Worm (Caenorhabditis elegans) whole organism, L3 larva: ENCODE measurements around the gene F32H5.3.
A peak's percentile ranks its signal among the peaks of the same experiment; 100 is the strongest.

ENCODE experiments used
- R02D3.7 ChIP-seq: fragments of 150-350 bp; optimal IDR thresholded peaks from 2 replicates; lab custom pipeline; 2014; ENCODE audit warnings: missing biosample characterization, missing genetic modification characterization
- ZK546.5 ChIP-seq: sonication (generic microtip); optimal IDR thresholded peaks from 2 replicates; lab custom pipeline; 2017; ENCODE audit warnings: missing biosample characterization, missing genetic modification characterization
- aly-2 ChIP-seq: fragments of 150-350 bp; optimal IDR thresholded peaks from 2 replicates; lab custom pipeline; 2014; ENCODE audit warnings: missing biosample characterization, missing genetic modification characterization
- ama-1 ChIP-seq: fragments of 150-350 bp; optimal IDR thresholded peaks from 2 replicates; lab custom pipeline; 2018
- ceh-16 ChIP-seq: sonication (generic microtip); optimal IDR thresholded peaks from 2 replicates; lab custom pipeline; 2017; ENCODE audit warnings: missing biosample characterization, missing genetic modification characterization
- ceh-28 ChIP-seq: fragments of 150-350 bp; optimal IDR thresholded peaks from 2 replicates; lab custom pipeline; 2014; ENCODE audit warnings: missing biosample characterization, missing genetic modification reagents, missing genetic modification characterization
- ceh-9 ChIP-seq: sonication (generic microtip); optimal IDR thresholded peaks from 2 replicates; lab custom pipeline; 2018; ENCODE audit warnings: missing biosample characterization, missing genetic modification characterization
- daf-12 ChIP-seq: fragments of 150-350 bp; optimal IDR thresholded peaks from 2 replicates; lab custom pipeline; 2014; ENCODE audit warnings: missing biosample characterization, missing genetic modification reagents, missing genetic modification characterization
- egl-27 ChIP-seq: sonication (generic microtip); optimal IDR thresholded peaks from 4 replicates; lab custom pipeline; 2017; ENCODE audit warnings: missing biosample characterization, missing genetic modification reagents, missing genetic modification characterization
- egl-5 ChIP-seq: fragments of 150-350 bp; optimal IDR thresholded peaks from 2 replicates; lab custom pipeline; 2017; ENCODE audit warnings: missing biosample characterization, missing genetic modification reagents, missing genetic modification characterization, inconsistent platforms
- elt-1 ChIP-seq: fragments of 150-350 bp; optimal IDR thresholded peaks from 2 replicates; lab custom pipeline; 2014; ENCODE audit warnings: missing biosample characterization, missing genetic modification characterization
- elt-2 ChIP-seq: sonication (generic microtip); optimal IDR thresholded peaks from 2 replicates; lab custom pipeline; 2016; ENCODE audit warnings: missing genetic modification reagents, mild to moderate bottlenecking, missing genetic modification characterization, missing compliant biosample characterization
- elt-3 ChIP-seq, 3 experiments: fragments of 150-350 bp in 1 of 3; sonication (generic microtip) in 2 of 3; optimal IDR thresholded peaks; 2 replicates in 2 of 3; 4 replicates in 1 of 3; lab custom pipeline; 2014 to 2017; ENCODE audit warnings: missing biosample characterization in 3 of 3, missing genetic modification characterization in 3 of 3
- eor-1 ChIP-seq, 2 experiments: fragments of 150-350 bp; optimal IDR thresholded peaks; 2 replicates each; lab custom pipeline; 2014 to 2018; ENCODE audit warnings: missing biosample characterization in 2 of 2, missing genetic modification characterization in 2 of 2
- fkh-10 ChIP-seq: sonication (generic microtip); optimal IDR thresholded peaks from 2 replicates; lab custom pipeline; 2017; ENCODE audit warnings: missing biosample characterization, missing genetic modification reagents, missing genetic modification characterization
- fkh-2 ChIP-seq: fragments of 150-350 bp; optimal IDR thresholded peaks from 2 replicates; lab custom pipeline; 2014; ENCODE audit warnings: missing biosample characterization, missing genetic modification reagents, missing genetic modification characterization
- hmg-11 ChIP-seq: sonication (generic microtip); optimal IDR thresholded peaks from 2 replicates; lab custom pipeline; 2016; ENCODE audit warnings: missing genetic modification characterization, missing compliant biosample characterization
- jun-1 ChIP-seq: fragments of 150-350 bp; optimal IDR thresholded peaks from 2 replicates; lab custom pipeline; 2014; ENCODE audit warnings: missing biosample characterization, missing genetic modification reagents, missing genetic modification characterization
- lin-15B ChIP-seq: fragments of 150-350 bp; optimal IDR thresholded peaks from 2 replicates; lab custom pipeline; 2014; ENCODE audit warnings: missing biosample characterization, missing genetic modification characterization
- lin-39 ChIP-seq: fragments of 150-350 bp; optimal IDR thresholded peaks from 2 replicates; lab custom pipeline; 2018; ENCODE audit warnings: missing biosample characterization, missing genetic modification reagents, missing genetic modification characterization
- lsy-12 ChIP-seq: sonication (generic microtip); optimal IDR thresholded peaks from 2 replicates; lab custom pipeline; 2016; ENCODE audit warnings: mild to moderate bottlenecking, missing genetic modification characterization, missing compliant biosample characterization
- mdl-1 ChIP-seq: fragments of 150-350 bp; optimal IDR thresholded peaks from 2 replicates; lab custom pipeline; 2014; ENCODE audit warnings: missing biosample characterization, missing genetic modification characterization
- mml-1 ChIP-seq: fragments of 150-350 bp; sonication (generic microtip); optimal IDR thresholded peaks from 3 replicates; lab custom pipeline; 2014; ENCODE audit warnings: missing biosample characterization, missing genetic modification characterization
- nfya-1 ChIP-seq: sonication (generic microtip); optimal IDR thresholded peaks from 2 replicates; lab custom pipeline; 2017; ENCODE audit warnings: missing genetic modification characterization, mild to moderate bottlenecking, missing compliant biosample characterization, antibody characterized with exemption, moderate library complexity; ENCODE audit not compliant: insufficient read depth
- nhr-11 ChIP-seq: fragments of 150-350 bp; optimal IDR thresholded peaks from 2 replicates; lab custom pipeline; 2014; ENCODE audit warnings: missing biosample characterization, missing genetic modification characterization
- nhr-12 ChIP-seq: fragments of 150-350 bp; optimal IDR thresholded peaks from 2 replicates; lab custom pipeline; 2014; ENCODE audit warnings: missing biosample characterization, missing genetic modification characterization
- nhr-23 ChIP-seq: fragments of 150-350 bp; optimal IDR thresholded peaks from 2 replicates; lab custom pipeline; 2014; ENCODE audit warnings: missing biosample characterization, missing genetic modification reagents, missing genetic modification characterization
- nhr-237 ChIP-seq: fragments of 150-350 bp; optimal IDR thresholded peaks from 2 replicates; lab custom pipeline; 2014; ENCODE audit warnings: missing biosample characterization, missing genetic modification characterization
- nhr-25 ChIP-seq: sonication (generic microtip); optimal IDR thresholded peaks from 2 replicates; lab custom pipeline; 2017; ENCODE audit warnings: missing biosample characterization, missing genetic modification characterization
- nhr-28 ChIP-seq: fragments of 150-350 bp; optimal IDR thresholded peaks from 2 replicates; lab custom pipeline; 2014; ENCODE audit warnings: missing biosample characterization, missing genetic modification characterization
- nhr-43 ChIP-seq: sonication (generic microtip); optimal IDR thresholded peaks from 2 replicates; lab custom pipeline; 2016; ENCODE audit warnings: mild to moderate bottlenecking, missing genetic modification characterization, missing compliant biosample characterization; ENCODE audit not compliant: poor library complexity, severe bottlenecking
- nhr-67 ChIP-seq: fragments of 150-350 bp; optimal IDR thresholded peaks from 2 replicates; lab custom pipeline; 2014; ENCODE audit warnings: missing biosample characterization, missing genetic modification characterization
- nhr-76 ChIP-seq: fragments of 150-350 bp; sonication (generic microtip); optimal IDR thresholded peaks from 5 replicates; lab custom pipeline; 2014; ENCODE audit warnings: missing biosample characterization, missing genetic modification characterization
- nhr-77 ChIP-seq: fragments of 150-350 bp; optimal IDR thresholded peaks from 2 replicates; lab custom pipeline; 2014; ENCODE audit warnings: missing biosample characterization, missing genetic modification characterization
- pha-4 ChIP-seq: fragments of 150-350 bp; optimal IDR thresholded peaks from 2 replicates; lab custom pipeline; 2014; ENCODE audit warnings: missing biosample characterization, missing genetic modification reagents, missing genetic modification characterization
- pqm-1 ChIP-seq: fragments of 150-350 bp; optimal IDR thresholded peaks from 2 replicates; lab custom pipeline; 2017; ENCODE audit warnings: missing biosample characterization, missing genetic modification characterization, inconsistent platforms
- sea-2 ChIP-seq: fragments of 150-350 bp; sonication (generic microtip); optimal IDR thresholded peaks from 4 replicates; lab custom pipeline; 2014; ENCODE audit warnings: missing biosample characterization, missing genetic modification reagents, missing genetic modification characterization
- skn-1 ChIP-seq: fragments of 150-350 bp; optimal IDR thresholded peaks from 2 replicates; lab custom pipeline; 2014; ENCODE audit warnings: missing biosample characterization, missing genetic modification characterization
- snpc-4 ChIP-seq: fragments of 150-350 bp; optimal IDR thresholded peaks from 2 replicates; lab custom pipeline; 2014; ENCODE audit warnings: missing biosample characterization, missing genetic modification characterization
- tbx-2 ChIP-seq: sonication (generic microtip); optimal IDR thresholded peaks from 2 replicates; lab custom pipeline; 2016; ENCODE audit warnings: mild to moderate bottlenecking, missing genetic modification characterization, missing compliant biosample characterization
- unc-39 ChIP-seq: sonication (generic microtip); optimal IDR thresholded peaks from 4 replicates; lab custom pipeline; 2017; ENCODE audit warnings: missing biosample characterization, missing genetic modification characterization
- unc-62 ChIP-seq: fragments of 150-350 bp; sonication (generic microtip); optimal IDR thresholded peaks from 4 replicates; lab custom pipeline; 2014; ENCODE audit warnings: missing biosample characterization, missing genetic modification reagents, missing genetic modification characterization
- zag-1 ChIP-seq: fragments of 150-350 bp; optimal IDR thresholded peaks from 2 replicates; lab custom pipeline; 2014; ENCODE audit warnings: missing biosample characterization, missing genetic modification characterization
- ztf-11 ChIP-seq: fragments of 150-350 bp; optimal IDR thresholded peaks from 2 replicates; lab custom pipeline; 2014; ENCODE audit warnings: missing biosample characterization, missing genetic modification characterization
- ztf-4 ChIP-seq: fragments of 150-350 bp; optimal IDR thresholded peaks from 2 replicates; lab custom pipeline; 2014; ENCODE audit warnings: missing biosample characterization, missing genetic modification characterization

F32H5.3 gene

DNA sequence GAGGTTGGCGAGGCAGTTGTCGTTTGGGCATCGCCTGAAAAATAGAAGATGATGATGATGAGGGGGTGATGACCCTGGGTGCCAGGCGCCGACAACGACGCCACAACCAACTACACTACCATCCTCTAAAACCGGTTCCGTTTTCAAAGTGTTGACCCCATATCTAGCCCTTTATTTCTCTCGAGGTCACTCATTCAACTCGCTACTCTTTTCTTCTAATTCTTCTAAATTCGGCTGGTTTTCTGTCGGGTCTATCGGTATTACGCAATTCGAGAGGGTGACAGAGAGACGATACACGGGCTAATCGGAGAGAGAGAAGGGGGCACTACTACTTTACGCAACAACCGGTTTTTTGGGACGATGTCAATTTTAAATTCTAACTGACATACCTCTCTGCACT, 12.2 kb downstream of the F32H5.3 start (continued):
- TF ChIP-seq fkh-2 (no peak), snpc-4 (tag; lab: Kevin White, UChicago) (peak; percentile 13)

- TF ChIP-seq ama-1 (lab: Kevin White, UChicago), result no peak
- peak; percentile 66 for TF ChIP-seq pqm-1 (tag; lab: Kevin White, UChicago)
- TF ChIP-seq elt-2 (tag; lab: Kevin White, UChicago), result peak; percentile 93
- TF ChIP-seq, all 47 proteins: peak for 2
These were observed 13.7 kb downstream of the F32H5.3 start for ce11 chrV:13372821-13373220.

DNA sequence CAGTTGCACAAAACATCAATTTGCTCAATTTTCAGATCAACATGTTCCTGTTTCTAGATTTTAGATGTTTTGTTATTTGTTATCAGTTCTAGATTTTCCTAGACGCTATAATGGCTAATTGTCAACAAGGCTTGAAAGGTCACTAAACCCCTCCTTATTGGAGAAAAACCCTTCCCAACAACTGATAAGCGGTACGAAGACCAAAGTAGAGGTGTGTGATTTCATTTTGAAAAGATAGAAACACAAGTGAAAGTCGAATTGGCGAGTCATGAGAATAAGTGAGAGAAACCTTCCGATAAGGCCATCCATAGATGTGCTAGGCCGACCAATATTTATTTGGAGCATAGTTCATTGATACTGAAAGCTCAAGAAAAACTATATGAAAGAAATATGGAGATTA, 14.5 kb downstream of the F32H5.3 start:
- TF ChIP-seq zag-1 (tag; lab: Kevin White, UChicago) (no peak), egl-5 (no peak), mdl-1 (tag; lab: Kevin White, UChicago) (no peak), jun-1 (peak; percentile 62), elt-1 (tag; lab: Kevin White, UChicago) (no peak), fkh-10 (GFP tag; lab: Kevin White, UChicago) (no peak), nhr-12 (tag; lab: Kevin White, UChicago) (no peak), hmg-11 (tag; lab: Kevin White, UChicago) (no peak), elt-2 (tag; lab: Kevin White, UChicago) (peak; percentile 98), pha-4 (tag; lab: Kevin White, UChicago) (peak; percentile 64), pqm-1 (tag; lab: Kevin White, UChicago) (peak; percentile 70), nhr-23 (tag; lab: Kevin White, UChicago) (peak; percentile 67), nfya-1 (tag; lab: Kevin White, UChicago) (no peak), ZK546.5 (tag; lab: Kevin White, UChicago) (no peak), R02D3.7 (tag; lab: Kevin White, UChicago) (no peak), nhr-43 (tag; lab: Kevin White, UChicago) (no peak), elt-3 (tag; optimal IDR thresholded peaks at IDR 0.05; lab: Kevin White, UChicago) (no peak), nhr-25 (tag; lab: Kevin White, UChicago) (no peak), lin-39 (tag; lab: Kevin White, UChicago) (no peak)

DNA sequence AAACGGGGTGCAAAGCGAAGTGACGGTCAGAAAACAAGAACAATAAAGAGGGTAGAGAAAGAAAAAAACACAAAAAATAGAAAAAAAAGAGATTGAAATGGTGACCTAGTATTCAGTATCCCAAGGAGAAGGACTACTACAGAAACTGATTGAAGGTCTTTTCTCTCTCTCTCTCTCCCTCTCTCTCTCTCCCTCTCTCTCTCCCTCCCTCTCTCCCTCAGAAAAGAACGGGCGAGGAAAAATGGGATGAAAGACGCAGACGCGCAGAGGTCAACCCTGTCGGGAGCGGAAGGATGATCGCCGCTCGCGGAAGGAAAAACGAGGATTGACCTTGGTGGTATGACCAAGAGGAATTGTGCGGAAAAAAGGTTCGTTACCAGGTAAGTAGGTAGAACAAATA, 15.4 kb downstream of the F32H5.3 start:
- TF ChIP-seq elt-2 (tag; lab: Kevin White, UChicago) (peak; percentile 31), hmg-11 (tag; lab: Kevin White, UChicago) (no peak), nhr-67 (no peak), nhr-28 (no peak), nhr-11 (tag; lab: Kevin White, UChicago) (no peak), nhr-77 (no peak), mml-1 (tag; lab: Kevin White, UChicago) (no peak), ztf-11 (tag; lab: Kevin White, UChicago) (no peak), egl-27 (tag; lab: Kevin White, UChicago) (no peak), ZK546.5 (tag; lab: Kevin White, UChicago) (no peak), aly-2 (tag; lab: Kevin White, UChicago) (no peak), elt-1 (tag; lab: Kevin White, UChicago) (no peak), nhr-43 (tag; lab: Kevin White, UChicago) (peak; percentile 49), unc-62 (GFP tag; lab: Kevin White, UChicago) (no peak), lsy-12 (tag; lab: Kevin White, UChicago) (peak; percentile 18), ceh-16 (tag; lab: Kevin White, UChicago) (no peak), ceh-9 (tag; lab: Kevin White, UChicago) (no peak), tbx-2 (tag; lab: Kevin White, UChicago) (peak; percentile 6), nfya-1 (tag; lab: Kevin White, UChicago) (no peak), ceh-28 (tag; lab: Kevin White, UChicago) (peak; percentile 56), mdl-1 (tag; lab: Kevin White, UChicago) (no peak), fkh-10 (GFP tag; lab: Kevin White, UChicago) (no peak), pha-4 (tag; lab: Kevin White, UChicago) (no peak), zag-1 (tag; lab: Kevin White, UChicago) (no peak), nhr-237 (tag; lab: Kevin White, UChicago) (no peak), unc-39 (tag; lab: Kevin White, UChicago) (no peak), fkh-2 (no peak), pqm-1 (tag; lab: Kevin White, UChicago) (no peak), sea-2 (GFP tag; lab: Kevin White, UChicago) (no peak), nhr-23 (tag; lab: Kevin White, UChicago) (peak; percentile 95), ztf-4 (tag; lab: Kevin White, UChicago) (no peak), lin-15B (tag; lab: Kevin White, UChicago) (no peak), lin-39 (tag; lab: Kevin White, UChicago) (no peak), eor-1 (tag; optimal IDR thresholded peaks at IDR 0.05; lab: Kevin White, UChicago) (no peak), snpc-4 (tag; lab: Kevin White, UChicago) (no peak), elt-3 (tag; optimal IDR thresholded peaks at IDR 0.05; lab: Kevin White, UChicago) (no peak), jun-1 (peak; percentile 16), nhr-25 (tag; lab: Kevin White, UChicago) (peak; percentile 93), skn-1 (tag; lab: Kevin White, UChicago) (no peak), daf-12 (no peak), nhr-76 (tag; lab: Kevin White, UChicago) (no peak), egl-5 (no peak)
